Fruit fly (Drosophila melanogaster) whole organism, embryonic: ENCODE measurements around the gene CG13258.

ENCODE experiments used
- Ada2b ChIP-seq: fragments of 200-800 bp; sonication (Bioruptor generic); IDR thresholded peaks from 2 replicates; pipeline ENCODE4 v1.3.6; 2022; ENCODE audit warnings: missing biosample characterization, missing genetic modification characterization
- Aef1 ChIP-seq: fragments of 200-800 bp; sonication (Bioruptor generic); IDR thresholded peaks from 3 replicates; pipeline ENCODE4 v1.3.6; 2022; ENCODE audit warnings: missing biosample characterization, missing genetic modification characterization
- Bdp1 ChIP-seq: fragments of 200-800 bp; sonication (Bioruptor generic); optimal IDR thresholded peaks from 3 replicates; lab custom pipeline; 2016; ENCODE audit warnings: missing biosample characterization, missing genetic modification characterization
- C15 ChIP-seq: fragments of 200-800 bp; sonication (Bioruptor generic); IDR thresholded peaks from 3 replicates; pipeline ENCODE4 v1.3.6; 2022; ENCODE audit warnings: missing biosample characterization, missing genetic modification characterization
- CG11504 ChIP-seq: fragments of 200-800 bp; sonication (Bioruptor generic); optimal IDR thresholded peaks from 3 replicates; lab custom pipeline; 2019; ENCODE audit warnings: missing biosample characterization, mild to moderate bottlenecking, missing genetic modification characterization, moderate library complexity
- CG12659 ChIP-seq: fragments of 200-800 bp; sonication (Bioruptor generic); optimal IDR thresholded peaks from 3 replicates; lab custom pipeline; 2017; ENCODE audit warnings: mild to moderate bottlenecking, missing biosample characterization, missing genetic modification reagents, missing genetic modification characterization
- CG13296 ChIP-seq: fragments of 200-800 bp; sonication (Bioruptor generic); optimal IDR thresholded peaks from 3 replicates; lab custom pipeline; 2018; ENCODE audit warnings: missing biosample characterization, mild to moderate bottlenecking, missing genetic modification characterization
- CG14441 ChIP-seq: fragments of 200-800 bp; sonication (Bioruptor generic); IDR thresholded peaks from 2 replicates; pipeline ENCODE4 v1.3.6; 2022; ENCODE audit warnings: missing biosample characterization, missing genetic modification characterization
- CG14860 ChIP-seq: fragments of 200-800 bp; sonication (Bioruptor generic); IDR thresholded peaks from 3 replicates; pipeline ENCODE4 v1.3.6; 2022; ENCODE audit warnings: missing biosample characterization, missing genetic modification characterization; ENCODE audit not compliant: partially characterized antibody
- CG15514 ChIP-seq: fragments of 200-800 bp; sonication (Bioruptor generic); optimal IDR thresholded peaks from 3 replicates; lab custom pipeline; 2017; ENCODE audit warnings: missing biosample characterization, missing genetic modification characterization, mild to moderate bottlenecking, moderate library complexity, missing genetic modification reagents
- CG1602 ChIP-seq: fragments of 200-800 bp; sonication (Bioruptor generic); optimal IDR thresholded peaks from 3 replicates; lab custom pipeline; 2016; ENCODE audit warnings: missing biosample characterization, missing genetic modification characterization
- CG1647 ChIP-seq: fragments of 200-800 bp; sonication (Bioruptor generic); optimal IDR thresholded peaks from 3 replicates; lab custom pipeline; 2016; ENCODE audit warnings: missing biosample characterization, missing genetic modification characterization
- CG17912 ChIP-seq: fragments of 200-800 bp; sonication (Bioruptor generic); optimal IDR thresholded peaks from 2 replicates; lab custom pipeline; 2018; ENCODE audit warnings: missing biosample characterization, mild to moderate bottlenecking, missing genetic modification characterization
- CG2875 ChIP-seq: fragments of 200-800 bp; sonication (Bioruptor generic); optimal IDR thresholded peaks from 2 replicates; lab custom pipeline; 2017; ENCODE audit warnings: missing biosample characterization, mild to moderate bottlenecking, missing genetic modification characterization, missing genetic modification reagents
- CG31365 ChIP-seq: fragments of 200-800 bp; sonication (Bioruptor generic); optimal IDR thresholded peaks from 2 replicates; lab custom pipeline; 2018; ENCODE audit warnings: missing biosample characterization, mild to moderate bottlenecking, missing genetic modification characterization
- CG3407 ChIP-seq: fragments of 200-800 bp; sonication (Bioruptor generic); optimal IDR thresholded peaks from 2 replicates; lab custom pipeline; 2018; ENCODE audit warnings: missing biosample characterization, mild to moderate bottlenecking, missing genetic modification characterization
- CG4328 ChIP-seq: fragments of 200-800 bp; sonication (Bioruptor generic); optimal IDR thresholded peaks from 3 replicates; lab custom pipeline; 2017; ENCODE audit warnings: missing biosample characterization, missing genetic modification reagents, missing genetic modification characterization
- CG43689 ChIP-seq: fragments of 200-800 bp; sonication (Bioruptor generic); IDR thresholded peaks from 2 replicates; pipeline ENCODE4 v1.3.6; 2022; ENCODE audit warnings: missing biosample characterization, missing genetic modification characterization
- CG4730 ChIP-seq: fragments of 200-800 bp; sonication (Bioruptor generic); IDR thresholded peaks from 2 replicates; pipeline ENCODE4 v1.3.6; 2022; ENCODE audit warnings: missing biosample characterization, missing genetic modification characterization
- CG8359 ChIP-seq: fragments of 200-800 bp; sonication (Bioruptor generic); optimal IDR thresholded peaks from 2 replicates; lab custom pipeline; 2017; ENCODE audit warnings: missing biosample characterization, mild to moderate bottlenecking, missing genetic modification characterization, borderline replicate concordance
- CG8388 ChIP-seq: fragments of 200-800 bp; sonication (Bioruptor generic); optimal IDR thresholded peaks from 2 replicates; lab custom pipeline; 2019; ENCODE audit warnings: missing biosample characterization, mild to moderate bottlenecking, missing genetic modification characterization, moderate library complexity
- CG8944 ChIP-seq: fragments of 200-800 bp; sonication (Bioruptor generic); optimal IDR thresholded peaks from 3 replicates; lab custom pipeline; 2016; ENCODE audit warnings: missing biosample characterization, missing genetic modification characterization
- CG9797 ChIP-seq: fragments of 200-800 bp; sonication (Bioruptor generic); optimal IDR thresholded peaks from 3 replicates; lab custom pipeline; 2018; ENCODE audit warnings: missing biosample characterization, mild to moderate bottlenecking, missing genetic modification characterization
- Deaf1 ChIP-seq: fragments of 200-800 bp; optimal IDR thresholded peaks from 3 replicates; lab custom pipeline; 2019; ENCODE audit warnings: missing biosample characterization, mild to moderate bottlenecking, missing genetic modification characterization, moderate library complexity
- Dfd ChIP-seq, 2 experiments: fragments of >200 bp; optimal IDR thresholded peaks; 2 replicates each; lab custom pipeline; 2017; ENCODE audit warnings: missing biosample characterization in 2 of 2, missing genetic modification characterization in 2 of 2
- Fer1 ChIP-seq: fragments of 200-800 bp; sonication (Bioruptor generic); optimal IDR thresholded peaks from 2 replicates; lab custom pipeline; 2017; ENCODE audit warnings: missing biosample characterization, mild to moderate bottlenecking, missing genetic modification characterization
- Hey ChIP-seq: fragments of 200-800 bp; sonication (Bioruptor generic); optimal IDR thresholded peaks from 3 replicates; lab custom pipeline; 2018; ENCODE audit warnings: missing biosample characterization, mild to moderate bottlenecking, missing genetic modification characterization
- Lpt ChIP-seq: fragments of >200 bp; optimal IDR thresholded peaks from 2 replicates; lab custom pipeline; 2018; ENCODE audit warnings: missing biosample characterization, missing genetic modification characterization
- Med ChIP-seq: fragments of 200-800 bp; sonication (Bioruptor generic); peaks from one replicate; lab custom pipeline; 2016; ENCODE audit warnings: missing biosample characterization, missing genetic modification characterization, mild to moderate bottlenecking, inconsistent platforms, moderate library complexity
- Rfx ChIP-seq: fragments of 200-800 bp; sonication (Bioruptor generic); IDR thresholded peaks from 2 replicates; pipeline ENCODE4 v1.3.6; 2022; ENCODE audit warnings: missing biosample characterization, missing genetic modification characterization
- Sry-β ChIP-seq: fragments of 200-800 bp; sonication (Bioruptor generic); optimal IDR thresholded peaks from 2 replicates; lab custom pipeline; 2018; ENCODE audit warnings: missing biosample characterization, mild to moderate bottlenecking, missing genetic modification characterization, moderate library complexity
- Stat92E ChIP-seq, 3 experiments: fragments of >200 bp in 2 of 3; fragments of 200-800 bp in 1 of 3; sonication (Bioruptor generic) in 1 of 3; optimal IDR thresholded peaks; 2 replicates each; lab custom pipeline; 2017 to 2019; ENCODE audit warnings: missing biosample characterization in 3 of 3, missing genetic modification characterization in 3 of 3, mild to moderate bottlenecking in 1 of 3, moderate library complexity in 1 of 3
- TFAM ChIP-seq: fragments of 200-800 bp; sonication (Bioruptor generic); optimal IDR thresholded peaks from 2 replicates; lab custom pipeline; 2017; ENCODE audit warnings: missing biosample characterization, missing genetic modification characterization, inconsistent platforms
- bowl ChIP-seq: fragments of 200-800 bp; sonication (Bioruptor generic); IDR thresholded peaks from 2 replicates; pipeline ENCODE4 v1.3.6; 2022; ENCODE audit warnings: missing biosample characterization, missing genetic modification characterization
- cad ChIP-seq: fragments of >200 bp; optimal IDR thresholded peaks from 2 replicates; lab custom pipeline; 2017; ENCODE audit warnings: missing biosample characterization, missing genetic modification characterization
- cas ChIP-seq: fragments of 200-800 bp; sonication (Bioruptor generic); IDR thresholded peaks from 2 replicates; pipeline ENCODE4 v1.3.6; 2022; ENCODE audit warnings: missing biosample characterization, missing genetic modification characterization
- ci ChIP-seq: fragments of 200-800 bp; sonication (Bioruptor generic); IDR thresholded peaks from 3 replicates; pipeline ENCODE4 v1.3.6; 2022; ENCODE audit warnings: missing biosample characterization, missing genetic modification characterization
- da ChIP-seq: fragments of 200-800 bp; sonication (Bioruptor generic); optimal IDR thresholded peaks from 2 replicates; lab custom pipeline; 2016; ENCODE audit warnings: missing biosample characterization, missing genetic modification characterization
- danr ChIP-seq: fragments of 200-800 bp; sonication (Bioruptor generic); IDR thresholded peaks from 2 replicates; pipeline ENCODE4 v1.3.6; 2022; ENCODE audit warnings: missing biosample characterization, missing genetic modification characterization
- disco-r ChIP-seq: fragments of 200-800 bp; sonication (Bioruptor generic); optimal IDR thresholded peaks from 2 replicates; lab custom pipeline; 2016; ENCODE audit warnings: missing biosample characterization, missing genetic modification characterization
- dysf ChIP-seq: fragments of 200-800 bp; sonication (Bioruptor generic); IDR thresholded peaks from 3 replicates; pipeline ENCODE4 v1.3.6; 2022; ENCODE audit warnings: missing biosample characterization, missing genetic modification characterization
- fd3F ChIP-seq: fragments of 200-800 bp; sonication (Bioruptor generic); optimal IDR thresholded peaks from 2 replicates; lab custom pipeline; 2018; ENCODE audit warnings: missing biosample characterization, mild to moderate bottlenecking, missing genetic modification characterization, moderate library complexity
- grau ChIP-seq: fragments of 200-800 bp; optimal IDR thresholded peaks from 3 replicates; lab custom pipeline; 2019; ENCODE audit warnings: missing biosample characterization, mild to moderate bottlenecking, missing genetic modification characterization, moderate library complexity
- gsb-n ChIP-seq: fragments of 200-800 bp; sonication (Bioruptor generic); optimal IDR thresholded peaks from 3 replicates; lab custom pipeline; 2018; ENCODE audit warnings: missing biosample characterization, mild to moderate bottlenecking, missing genetic modification characterization
- klu ChIP-seq: fragments of 200-800 bp; sonication (Bioruptor generic); IDR thresholded peaks from 2 replicates; pipeline ENCODE4 v1.3.6; 2022; ENCODE audit warnings: missing biosample characterization, missing genetic modification characterization
- lab ChIP-seq: fragments of 200-800 bp; sonication (Bioruptor generic); optimal IDR thresholded peaks from 3 replicates; lab custom pipeline; 2017; ENCODE audit warnings: missing biosample characterization, missing genetic modification characterization, mild to moderate bottlenecking, moderate library complexity, missing genetic modification reagents
- pho ChIP-seq: fragments of 200-800 bp; sonication (Bioruptor generic); optimal IDR thresholded peaks from 2 replicates; lab custom pipeline; 2016; ENCODE audit warnings: missing biosample characterization, missing genetic modification characterization
- pita ChIP-seq: fragments of 200-800 bp; sonication (Bioruptor generic); optimal IDR thresholded peaks from 2 replicates; lab custom pipeline; 2017; ENCODE audit warnings: missing biosample characterization, mild to moderate bottlenecking, missing genetic modification characterization
- ro ChIP-seq: fragments of 200-800 bp; sonication (Bioruptor generic); IDR thresholded peaks from 2 replicates; pipeline ENCODE4 v1.3.6; 2022; ENCODE audit warnings: missing biosample characterization, missing genetic modification characterization
- sens-2 ChIP-seq: fragments of 200-800 bp; sonication (Bioruptor generic); IDR thresholded peaks from 2 replicates; pipeline ENCODE4 v1.3.6; 2022; ENCODE audit warnings: missing biosample characterization, missing genetic modification characterization
- shn ChIP-seq: fragments of 200-800 bp; sonication (Bioruptor generic); optimal IDR thresholded peaks from 3 replicates; lab custom pipeline; 2016; ENCODE audit warnings: missing biosample characterization, missing genetic modification characterization
- tio ChIP-seq: fragments of 200-800 bp; sonication (Bioruptor generic); optimal IDR thresholded peaks from 2 replicates; lab custom pipeline; 2017; ENCODE audit warnings: missing biosample characterization, missing genetic modification characterization, inconsistent platforms

Gene CG13258

dm6 chr2L:16319743-16320142 lies 26.9 kb upstream of the CG13258 start (continued):
- TF ChIP-seq cad (GFP tag; lab: Kevin White, UChicago), result no peak
- TF ChIP-seq ro, result no peak
- TF ChIP-seq CG9797, result no peak
- TF ChIP-seq Aef1, result no peak
- TF ChIP-seq bowl (GFP tag; lab: Robert Waterston, UW), result no peak
- no peak for TF ChIP-seq gsb-n (tag; lab: Kevin White, UChicago)
- TF ChIP-seq Bdp1 (GFP tag; lab: Kevin White, UChicago), result no peak
- no peak for TF ChIP-seq CG1647 (GFP tag; lab: Kevin White, UChicago)
- TF ChIP-seq Stat92E (GFP tag; optimal IDR thresholded peaks at IDR 0.05; lab: Kevin White, UChicago), result no peak
- TF ChIP-seq C15, result no peak
- no peak for TF ChIP-seq CG4730 (GFP tag; lab: Robert Waterston, UW)
- TF ChIP-seq CG11504 (tag; lab: Kevin White, UChicago), result no peak
- no peak for TF ChIP-seq pita
- no peak for TF ChIP-seq Lpt
- TF ChIP-seq cas, result no peak
- TF ChIP-seq Sry-β (GFP tag; lab: Kevin White, UChicago), result no peak
- no peak for TF ChIP-seq CG1602 (GFP tag; lab: Kevin White, UChicago)
- no peak for TF ChIP-seq CG8944 (GFP tag; lab: Kevin White, UChicago)
- TF ChIP-seq CG15514, result peak; percentile 2
- TF ChIP-seq lab (GFP tag; lab: Kevin White, UChicago), result peak; percentile 63
- no peak for TF ChIP-seq CG14860
- no peak for TF ChIP-seq tio (GFP tag; lab: Kevin White, UChicago)
- no peak for TF ChIP-seq grau (tag; lab: Kevin White, UChicago)
- TF ChIP-seq ci, result 0 out of 3 replicates have a peak, but pooled peaks have one; percentile 29
- peak; percentile 56 for TF ChIP-seq Med (GFP tag; lab: Kevin White, UChicago)
- TF ChIP-seq TFAM (GFP tag; lab: Kevin White, UChicago), result no peak
- no peak for TF ChIP-seq pho (GFP tag; lab: Kevin White, UChicago)
- TF ChIP-seq disco-r, result no peak
- no peak for TF ChIP-seq Rfx (GFP tag; lab: Robert Waterston, UW)
- no peak for TF ChIP-seq CG3407 (GFP tag; lab: Kevin White, UChicago)
- TF ChIP-seq CG8388 (GFP tag; lab: Kevin White, UChicago), result no peak
- no peak for TF ChIP-seq da (GFP tag; lab: Kevin White, UChicago)
- peak; percentile 22 for TF ChIP-seq Hey (tag; lab: Kevin White, UChicago)
- peak; percentile 3 for TF ChIP-seq Fer1 (GFP tag; lab: Kevin White, UChicago)
- no peak for TF ChIP-seq klu (GFP tag; lab: Robert Waterston, UW)
- TF ChIP-seq Deaf1 (tag; lab: Kevin White, UChicago), result peak; percentile 4
- no peak for TF ChIP-seq sens-2 (GFP tag; lab: Robert Waterston, UW)
- TF ChIP-seq CG8359 (GFP tag; lab: Kevin White, UChicago), result no peak
- no peak for TF ChIP-seq Dfd (GFP tag; optimal IDR thresholded peaks at IDR 0.05; lab: Kevin White, UChicago)

- TF ChIP-seq fd3F (GFP tag; lab: Kevin White, UChicago) (peak; percentile 46), CG2875 (peak; percentile 58), CG13296 (GFP tag; lab: Kevin White, UChicago) (peak; percentile 66), shn (GFP tag; lab: Kevin White, UChicago) (no peak), CG4328 (GFP tag; lab: Kevin White, UChicago) (peak; percentile 40), CG12659 (GFP tag; lab: Kevin White, UChicago) (peak; percentile 51), dysf (peak; percentile 37; the same call in 1 of the 3 replicates), danr (peak; percentile 36; the same call in 1 of the 2 replicates), CG17912 (peak; percentile 57), Ada2b (GFP tag; lab: Robert Waterston, UW) (0 out of 2 replicates have a peak, but pooled peaks have one; percentile 21), CG43689 (GFP tag; lab: Robert Waterston, UW) (no peak), CG31365 (tag; lab: Kevin White, UChicago) (no peak), CG14441 (peak; percentile 45; the same call in 1 of the 2 replicates)
Observed at dm6 chr2L:16317777-16318610, 25.2 kb upstream of the CG13258 start.
